Fruit fly (Drosophila melanogaster): ENCODE measurements around the gene grk.

DNA sequence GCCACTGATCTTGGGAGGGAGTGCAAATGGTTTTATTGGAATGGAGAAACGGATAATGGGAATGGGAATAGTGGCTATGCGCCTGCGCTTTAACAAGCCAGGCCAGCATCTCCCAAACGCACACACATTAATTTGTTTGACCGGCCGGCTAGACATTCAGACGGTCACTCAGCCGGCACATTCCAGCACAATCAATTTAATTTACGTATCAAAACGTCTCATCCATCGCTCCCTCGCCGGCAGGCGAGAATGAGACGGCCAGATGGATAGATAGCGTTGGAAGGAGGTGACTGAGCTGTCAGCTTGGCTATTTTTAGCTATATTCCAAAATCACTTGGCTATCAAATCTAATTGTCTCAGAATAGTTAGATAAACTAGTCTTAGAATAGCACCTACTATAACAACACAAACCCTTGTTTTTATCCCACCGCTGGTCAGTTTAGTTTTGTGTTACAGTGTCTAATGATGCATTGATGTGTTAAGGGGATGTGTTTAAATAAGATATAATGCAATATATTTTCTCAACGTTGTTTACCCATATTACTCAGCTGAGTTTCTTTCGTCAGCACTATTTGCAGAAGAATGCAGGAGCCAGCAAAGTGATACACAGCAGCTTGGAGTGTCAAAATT, 9.8 kb downstream of the grk start:
- no peak for TF ChIP-seq Myc (optimal IDR thresholded peaks at IDR 0.05)
- TF ChIP-seq insv (optimal IDR thresholded peaks at IDR 0.05) = no peak
- no peak for TF ChIP-seq Sin3A (optimal IDR thresholded peaks at IDR 0.05)
- TF ChIP-seq h (optimal IDR thresholded peaks at IDR 0.05) = no peak
- TF ChIP-seq ttk (optimal IDR thresholded peaks at IDR 0.05) = no peak
